Worm (Caenorhabditis elegans) whole organism, young adult: ENCODE data around the gene D2024.1.

ENCODE experiments used
- B0035.1 ChIP-seq: sonication (generic microtip); optimal IDR thresholded peaks from 2 replicates; lab custom pipeline; 2016; ENCODE audit warnings: missing genetic modification characterization, mild to moderate bottlenecking, missing compliant biosample characterization, missing genotype, missing genetic modification reagents
- B0261.1 ChIP-seq: sonication (generic microtip); optimal IDR thresholded peaks from 2 replicates; lab custom pipeline; 2016; ENCODE audit warnings: mild to moderate bottlenecking, missing genetic modification characterization, moderate library complexity, missing compliant biosample characterization
- C06A6.2 ChIP-seq: fragments of 200-800 bp; sonication (Bioruptor generic); conservative IDR thresholded peaks from 2 replicates; pipeline ENCODE4 v1.3.6; 2022; ENCODE audit warnings: missing genetic modification characterization, missing compliant biosample characterization
- F23B12.7 ChIP-seq: sonication (generic microtip); optimal IDR thresholded peaks from 2 replicates; lab custom pipeline; 2017; ENCODE audit warnings: missing genetic modification characterization, mild to moderate bottlenecking, missing compliant biosample characterization, antibody characterized with exemption, moderate library complexity; ENCODE audit not compliant: insufficient read depth
- F52B5.7 ChIP-seq: sonication (generic microtip); optimal IDR thresholded peaks from 2 replicates; lab custom pipeline; 2016; ENCODE audit warnings: mild to moderate bottlenecking, missing genetic modification characterization, missing compliant biosample characterization
- F55B11.4 ChIP-seq: sonication (generic microtip); optimal IDR thresholded peaks from 2 replicates; lab custom pipeline; 2016; ENCODE audit warnings: missing compliant biosample characterization, missing genetic modification characterization, borderline replicate concordance; ENCODE audit not compliant: insufficient read depth
- F57C9.4 ChIP-seq: sonication (generic microtip); optimal IDR thresholded peaks from 2 replicates; lab custom pipeline; 2017; ENCODE audit warnings: mild to moderate bottlenecking, missing genetic modification characterization, missing compliant biosample characterization
- K12H6.12 ChIP-seq: fragments of 200-800 bp; sonication (Bioruptor generic); optimal IDR thresholded peaks from 2 replicates; lab custom pipeline; 2018; ENCODE audit warnings: mild to moderate bottlenecking, missing genetic modification characterization, missing compliant biosample characterization
- T07F8.4 ChIP-seq: sonication (generic microtip); optimal IDR thresholded peaks from 2 replicates; lab custom pipeline; 2016; ENCODE audit warnings: mild to moderate bottlenecking, missing genetic modification characterization, moderate library complexity, missing compliant biosample characterization
- T26A5.8 ChIP-seq: sonication (generic microtip); optimal IDR thresholded peaks from 2 replicates; lab custom pipeline; 2016; ENCODE audit warnings: missing genetic modification characterization, missing compliant biosample characterization
- Y56A3A.18 ChIP-seq: fragments of 200-800 bp; sonication (Bioruptor generic); IDR thresholded peaks from 2 replicates; pipeline ENCODE4 v1.3.6; 2022; ENCODE audit warnings: missing genetic modification reagents, missing genetic modification characterization, missing compliant biosample characterization
- ZK185.1 ChIP-seq: sonication (generic microtip); optimal IDR thresholded peaks from 2 replicates; lab custom pipeline; 2016; ENCODE audit warnings: mild to moderate bottlenecking, missing genetic modification characterization, missing compliant biosample characterization; ENCODE audit not compliant: poor library complexity, severe bottlenecking
- aptf-3 ChIP-seq: fragments of 200-800 bp; sonication (Bioruptor generic); IDR thresholded peaks from 2 replicates; pipeline ENCODE4 v1.3.6; 2022; ENCODE audit warnings: missing genetic modification characterization, missing compliant biosample characterization
- attf-3 ChIP-seq: fragments of 200-800 bp; sonication (Bioruptor generic); conservative IDR thresholded peaks from 2 replicates; pipeline ENCODE4 v1.3.6; 2022; ENCODE audit warnings: missing genetic modification reagents, missing genetic modification characterization, missing compliant biosample characterization
- attf-6 ChIP-seq: fragments of 200-800 bp; sonication (Bioruptor generic); IDR thresholded peaks from 2 replicates; pipeline ENCODE4 v1.3.6; 2022; ENCODE audit warnings: missing genetic modification reagents, missing genetic modification characterization, missing compliant biosample characterization
- bed-1 ChIP-seq: fragments of 200-800 bp; sonication (Bioruptor generic); IDR thresholded peaks from 2 replicates; pipeline ENCODE4 v1.3.6; 2022; ENCODE audit warnings: missing genetic modification reagents, missing genetic modification characterization, missing compliant biosample characterization
- bed-2 ChIP-seq: fragments of 200-800 bp; sonication (Bioruptor generic); IDR thresholded peaks from 2 replicates; pipeline ENCODE4 v1.3.6; 2022; ENCODE audit warnings: missing genetic modification reagents, missing genetic modification characterization, missing compliant biosample characterization
- cebp-1 ChIP-seq, 2 experiments: fragments of 200-800 bp in 1 of 2; sonication (Bioruptor generic) in 1 of 2; sonication (generic microtip) in 1 of 2; IDR thresholded peaks in 1 of 2; optimal IDR thresholded peaks in 1 of 2; 2 replicates each; pipeline versions ENCODE4 v1.3.6 to Lab custom; 2017 to 2022; ENCODE audit warnings: missing compliant biosample characterization in 2 of 2, missing genetic modification characterization in 2 of 2, mild to moderate bottlenecking in 1 of 2, missing genetic modification reagents in 1 of 2, moderate library complexity in 1 of 2
- ceh-100 ChIP-seq: fragments of 200-800 bp; sonication (Bioruptor generic); IDR thresholded peaks from 2 replicates; pipeline ENCODE4 v1.3.6; 2022; ENCODE audit warnings: missing genetic modification reagents, missing genetic modification characterization, missing compliant biosample characterization
- ceh-79 ChIP-seq: sonication (generic microtip); optimal IDR thresholded peaks from 2 replicates; lab custom pipeline; 2017; ENCODE audit warnings: mild to moderate bottlenecking, missing genetic modification characterization, missing compliant biosample characterization
- die-1 ChIP-seq: sonication (generic microtip); optimal IDR thresholded peaks from 2 replicates; lab custom pipeline; 2016; ENCODE audit warnings: missing genotype, mild to moderate bottlenecking, missing genetic modification characterization, missing compliant biosample characterization
- dox-1 ChIP-seq: fragments of 200-800 bp; sonication (Bioruptor generic); IDR thresholded peaks from 2 replicates; pipeline ENCODE4 v1.3.6; 2022; ENCODE audit warnings: missing genetic modification reagents, missing genetic modification characterization, missing compliant biosample characterization
- dpl-1 ChIP-seq: fragments of 150-350 bp; optimal IDR thresholded peaks from 2 replicates; lab custom pipeline; 2014; ENCODE audit warnings: missing biosample characterization, missing genetic modification reagents, missing genetic modification characterization
- egl-44 ChIP-seq: fragments of 200-800 bp; sonication (Bioruptor generic); IDR thresholded peaks from 2 replicates; pipeline ENCODE4 v1.3.6; 2022; ENCODE audit warnings: missing genetic modification reagents, missing genetic modification characterization, missing compliant biosample characterization
- him-1 ChIP-seq: sonication (generic microtip); optimal IDR thresholded peaks from 2 replicates; lab custom pipeline; 2016; ENCODE audit warnings: missing genotype, missing genetic modification reagents, missing genetic modification characterization, missing compliant biosample characterization
- hlh-12 ChIP-seq: sonication (generic microtip); optimal IDR thresholded peaks from 2 replicates; lab custom pipeline; 2016; ENCODE audit warnings: missing genetic modification characterization, missing compliant biosample characterization
- hlh-26 ChIP-seq: fragments of 200-800 bp; sonication (Bioruptor generic); conservative IDR thresholded peaks from 2 replicates; pipeline ENCODE4 v1.3.6; 2022; ENCODE audit warnings: missing genetic modification reagents, missing genetic modification characterization, missing compliant biosample characterization
- hmg-1.2 ChIP-seq: fragments of 200-800 bp; sonication (Bioruptor generic); IDR thresholded peaks from 2 replicates; pipeline ENCODE4 v1.3.6; 2022; ENCODE audit warnings: missing genetic modification reagents, missing genetic modification characterization, missing compliant biosample characterization
- hsf-1 ChIP-seq: fragments of 200-800 bp; sonication (Bioruptor generic); IDR thresholded peaks from 2 replicates; pipeline ENCODE4 v1.3.6; 2022; ENCODE audit warnings: missing genetic modification reagents, missing genetic modification characterization, missing compliant biosample characterization
- lin-40 ChIP-seq: sonication (generic microtip); optimal IDR thresholded peaks from 2 replicates; lab custom pipeline; 2016; ENCODE audit warnings: missing genetic modification characterization, mild to moderate bottlenecking, missing compliant biosample characterization, missing genotype, missing genetic modification reagents
- lin-54 ChIP-seq: fragments of 200-800 bp; sonication (Bioruptor generic); optimal IDR thresholded peaks from 2 replicates; lab custom pipeline; 2018; ENCODE audit warnings: mild to moderate bottlenecking, missing genetic modification characterization, missing compliant biosample characterization
- lsl-1 ChIP-seq: fragments of 200-800 bp; sonication (Bioruptor generic); optimal IDR thresholded peaks from 2 replicates; lab custom pipeline; 2018; ENCODE audit warnings: mild to moderate bottlenecking, missing genetic modification characterization, moderate library complexity, missing compliant biosample characterization
- madf-10 ChIP-seq: sonication (generic microtip); optimal IDR thresholded peaks from 2 replicates; lab custom pipeline; 2016; ENCODE audit warnings: mild to moderate bottlenecking, missing genetic modification characterization, missing compliant biosample characterization
- madf-3 ChIP-seq: fragments of 200-800 bp; sonication (Bioruptor generic); IDR thresholded peaks from 2 replicates; pipeline ENCODE4 v1.3.6; 2022; ENCODE audit warnings: missing genetic modification reagents, missing genetic modification characterization, missing compliant biosample characterization
- madf-6 ChIP-seq: fragments of 200-800 bp; sonication (Bioruptor generic); IDR thresholded peaks from 2 replicates; pipeline ENCODE4 v1.3.6; 2022; ENCODE audit warnings: missing genetic modification reagents, missing genetic modification characterization, missing compliant biosample characterization
- mcd-1 ChIP-seq: fragments of 200-800 bp; sonication (Bioruptor generic); IDR thresholded peaks from 2 replicates; pipeline ENCODE4 v1.3.6; 2022; ENCODE audit warnings: missing genetic modification reagents, missing genetic modification characterization, missing compliant biosample characterization
- repo-1 ChIP-seq: sonication (generic microtip); optimal IDR thresholded peaks from 2 replicates; lab custom pipeline; 2017; ENCODE audit warnings: mild to moderate bottlenecking, missing genetic modification characterization, missing compliant biosample characterization
- sea-2 ChIP-seq: fragments of 200-800 bp; sonication (Bioruptor generic); IDR thresholded peaks from 2 replicates; pipeline ENCODE4 v1.3.6; 2022; ENCODE audit warnings: missing genetic modification characterization, missing compliant biosample characterization
- snpc-1.3 ChIP-seq: sonication (generic microtip); optimal IDR thresholded peaks from 2 replicates; lab custom pipeline; 2017; ENCODE audit warnings: missing genetic modification characterization, mild to moderate bottlenecking, missing compliant biosample characterization, antibody characterized with exemption, moderate library complexity, missing genotype, missing genetic modification reagents; ENCODE audit not compliant: insufficient read depth
- snpc-3.4 ChIP-seq: sonication (generic microtip); optimal IDR thresholded peaks from 2 replicates; lab custom pipeline; 2017; ENCODE audit warnings: missing genetic modification characterization, mild to moderate bottlenecking, missing compliant biosample characterization, antibody characterized with exemption, moderate library complexity, missing genotype, missing genetic modification reagents
- snpc-4 ChIP-seq, 5 experiments: fragments of 150-350 bp in 1 of 5; sonication (generic microtip) in 4 of 5; optimal IDR thresholded peaks; 2 replicates each; lab custom pipeline; 2014 to 2018; ENCODE audit warnings: missing genetic modification characterization in 5 of 5, missing biosample characterization in 3 of 5, antibody characterized with exemption in 2 of 5, mild to moderate bottlenecking in 2 of 5, missing compliant biosample characterization in 2 of 5, missing genotype in 2 of 5, moderate library complexity in 2 of 5, missing genetic modification reagents in 1 of 5
- somi-1 ChIP-seq: fragments of 200-800 bp; sonication (Bioruptor generic); optimal IDR thresholded peaks from 2 replicates; lab custom pipeline; 2018; ENCODE audit warnings: mild to moderate bottlenecking, missing genetic modification characterization, missing compliant biosample characterization
- tbp1 ChIP-seq: fragments of 200-800 bp; sonication (Bioruptor generic); optimal IDR thresholded peaks from 2 replicates; lab custom pipeline; 2018; ENCODE audit warnings: mild to moderate bottlenecking, missing genetic modification characterization, missing compliant biosample characterization
- unc-130 ChIP-seq: sonication (generic microtip); optimal IDR thresholded peaks from 2 replicates; lab custom pipeline; 2016; ENCODE audit warnings: missing genetic modification reagents, missing genetic modification characterization, missing compliant biosample characterization
- zim-3 ChIP-seq: sonication (generic microtip); optimal IDR thresholded peaks from 2 replicates; lab custom pipeline; 2017; ENCODE audit warnings: mild to moderate bottlenecking, missing genetic modification characterization, moderate library complexity, missing compliant biosample characterization
- ztf-18 ChIP-seq: sonication (generic microtip); optimal IDR thresholded peaks from 2 replicates; lab custom pipeline; 2016; ENCODE audit warnings: missing genotype, mild to moderate bottlenecking, missing genetic modification characterization, missing compliant biosample characterization
- ztf-28 ChIP-seq: fragments of 200-800 bp; sonication (Bioruptor generic); IDR thresholded peaks from 2 replicates; pipeline ENCODE4 v1.3.6; 2022; ENCODE audit warnings: missing genetic modification reagents, missing genetic modification characterization, missing compliant biosample characterization
- ztf-3 ChIP-seq: fragments of 200-800 bp; sonication (Bioruptor generic); optimal IDR thresholded peaks from 2 replicates; lab custom pipeline; 2018; ENCODE audit warnings: mild to moderate bottlenecking, missing genetic modification characterization, missing compliant biosample characterization

D2024.1 gene

ce11 chrIV:7230198-7230597 lies 17.1 kb upstream of the D2024.1 start, which contains the start of gene cap-1:
Gene cap-1 (minus strand): TSS chrIV:7230223.
- no peak for TF ChIP-seq ztf-28 (GFP tag; lab: Robert Waterston, UW)
- TF ChIP-seq somi-1 (GFP tag; lab: Kevin White, UChicago), result no peak
- TF ChIP-seq madf-10 (tag; lab: Kevin White, UChicago), result peak; percentile 8
- TF ChIP-seq lin-54 (GFP tag; lab: Kevin White, UChicago), result peak; percentile 36
- TF ChIP-seq die-1 (tag; lab: Kevin White, UChicago), result no peak
- peak; percentile 14 for TF ChIP-seq ZK185.1
- TF ChIP-seq bed-2 (GFP tag; lab: Robert Waterston, UW), result no peak
- no peak for TF ChIP-seq egl-44 (GFP tag; lab: Robert Waterston, UW)
- TF ChIP-seq madf-3 (GFP tag; lab: Robert Waterston, UW), result no peak
- TF ChIP-seq lsl-1 (GFP tag; lab: Kevin White, UChicago), result peak; percentile 37
- TF ChIP-seq snpc-1.3 (tag; lab: Kevin White, UChicago), result peak; percentile 41
- no peak for TF ChIP-seq B0035.1
- TF ChIP-seq hmg-1.2 (GFP tag; lab: Robert Waterston, UW), result no peak
- no peak for TF ChIP-seq hlh-12 (tag; lab: Kevin White, UChicago)
- no peak for TF ChIP-seq T26A5.8 (tag; lab: Kevin White, UChicago)
- TF ChIP-seq snpc-4 (GFP tag; optimal IDR thresholded peaks at IDR 0.05; lab: Kevin White, UChicago), result peak; percentile 43
- TF ChIP-seq snpc-4 (tag; optimal IDR thresholded peaks at IDR 0.05; lab: Kevin White, UChicago), result peak; percentile 22 to 72 (median 58)
- TF ChIP-seq unc-130 (GFP tag; lab: Kevin White, UChicago), result peak; percentile 19
- no peak for TF ChIP-seq cebp-1 (GFP tag; IDR thresholded peaks at IDR 0.05; lab: Robert Waterston, UW)
- TF ChIP-seq cebp-1 (tag; optimal IDR thresholded peaks at IDR 0.05; lab: Kevin White, UChicago), result peak; percentile 22
- no peak for TF ChIP-seq T07F8.4 (tag; lab: Kevin White, UChicago)
- no peak for TF ChIP-seq C06A6.2
- TF ChIP-seq zim-3 (tag; lab: Kevin White, UChicago), result no peak
- no peak for TF ChIP-seq F52B5.7 (tag; lab: Kevin White, UChicago)
- TF ChIP-seq sea-2 (GFP tag; lab: Robert Waterston, UW), result no peak
- TF ChIP-seq attf-3 (GFP tag; lab: Robert Waterston, UW), result peak; percentile 38; the same call in 1 of the 2 replicates
- TF ChIP-seq B0261.1 (tag; lab: Kevin White, UChicago), result no peak
- TF ChIP-seq dox-1, result peak; percentile 67
- no peak for TF ChIP-seq hlh-26
- peak; percentile 0 for TF ChIP-seq K12H6.12 (tag; lab: Kevin White, UChicago)
- peak; percentile 32 for TF ChIP-seq ztf-18
- TF ChIP-seq dpl-1 (GFP tag; lab: Kevin White, UChicago), result peak; percentile 13
- no peak for TF ChIP-seq Y56A3A.18
- TF ChIP-seq aptf-3 (GFP tag; lab: Robert Waterston, UW), result no peak
- no peak for TF ChIP-seq hsf-1 (GFP tag; lab: Robert Waterston, UW)
- peak; percentile 93 for TF ChIP-seq ceh-100
- no peak for TF ChIP-seq madf-6
- TF ChIP-seq F55B11.4 (tag; lab: Kevin White, UChicago), result no peak
- peak; percentile 88 for TF ChIP-seq mcd-1 (GFP tag; lab: Robert Waterston, UW)
- no peak for TF ChIP-seq attf-6 (GFP tag; lab: Robert Waterston, UW)
- peak; percentile 29 for TF ChIP-seq tbp1 (GFP tag; lab: Kevin White, UChicago)
- TF ChIP-seq F23B12.7 (tag; lab: Kevin White, UChicago), result peak; percentile 92
- TF ChIP-seq bed-1 (GFP tag; lab: Robert Waterston, UW), result no peak
- no peak for TF ChIP-seq ceh-79
- TF ChIP-seq ztf-3 (GFP tag; lab: Kevin White, UChicago), result no peak
- TF ChIP-seq repo-1 (tag; lab: Kevin White, UChicago), result no peak
- TF ChIP-seq F57C9.4 (tag; lab: Kevin White, UChicago), result no peak
- TF ChIP-seq snpc-3.4 (tag; lab: Kevin White, UChicago), result peak; percentile 52
- no peak for TF ChIP-seq him-1 (tag; lab: Kevin White, UChicago)
- peak; percentile 3 for TF ChIP-seq lin-40 (tag; lab: Kevin White, UChicago)
